Fruit fly (Drosophila melanogaster): ENCODE data around the gene Raf.
A peak's percentile ranks its signal among the peaks of the same experiment; 100 is the strongest.

Raf gene

dm6 chrX:2301613-2302522 is 6.6 kb downstream of the Raf start (continued):
- TF ChIP-seq unpg (GFP tag; optimal IDR thresholded peaks at IDR 0.05): peak; percentile 87
- TF ChIP-seq CG9817 (tag; optimal IDR thresholded peaks at IDR 0.05): peak; percentile 77
- TF ChIP-seq ssp (GFP tag; IDR thresholded peaks at IDR 0.05): peak; percentile 71
- TF ChIP-seq CG7963 (GFP tag; IDR thresholded peaks at IDR 0.05; ENCODE audit: partially characterized antibody): no peak
- TF ChIP-seq CG10543 (GFP tag; optimal IDR thresholded peaks at IDR 0.05): peak; percentile 50
- peak; percentile 77 for TF ChIP-seq Xbp1 (GFP tag; optimal IDR thresholded peaks at IDR 0.05)
- peak; percentile 85 for TF ChIP-seq repo (GFP tag; optimal IDR thresholded peaks at IDR 0.05)
- peak; percentile 54 for TF ChIP-seq Dip3 (GFP tag; optimal IDR thresholded peaks at IDR 0.05)
- TF ChIP-seq CG6654 (GFP tag; optimal IDR thresholded peaks at IDR 0.05): peak; percentile 73
- TF ChIP-seq luna (GFP tag; optimal IDR thresholded peaks at IDR 0.05): peak; percentile 52
- peak; percentile 56; the same call in 1 of the 2 replicates for TF ChIP-seq CG5953 (GFP tag; IDR thresholded peaks at IDR 0.05)
- peak; percentile 73 for TF ChIP-seq CG14014 (GFP tag; IDR thresholded peaks at IDR 0.05)
- TF ChIP-seq fu2 (GFP tag; optimal IDR thresholded peaks at IDR 0.05): peak; percentile 78
- TF ChIP-seq BEAF-32 (GFP tag; optimal IDR thresholded peaks at IDR 0.05): no peak
- TF ChIP-seq fru (optimal IDR thresholded peaks at IDR 0.05): no peak
- TF ChIP-seq CG10431 (GFP tag; optimal IDR thresholded peaks at IDR 0.05): peak; percentile 53
- peak; percentile 72 for TF ChIP-seq CG14050 (GFP tag; IDR thresholded peaks at IDR 0.05)
- no peak for TF ChIP-seq pfk (GFP tag; optimal IDR thresholded peaks at IDR 0.05)
- peak; percentile 77 for TF ChIP-seq H2.0 (GFP tag; IDR thresholded peaks at IDR 0.05)
- peak; percentile 62 for TF ChIP-seq CG10274 (GFP tag; optimal IDR thresholded peaks at IDR 0.05)
- peak; percentile 55 for TF ChIP-seq Bteb2 (GFP tag; optimal IDR thresholded peaks at IDR 0.05)
- peak; percentile 65; the same call in 1 of the 3 replicates for TF ChIP-seq otp (GFP tag; IDR thresholded peaks at IDR 0.05)
- peak; percentile 77 for TF ChIP-seq Dbx (GFP tag; IDR thresholded peaks at IDR 0.05)
- TF ChIP-seq sd (tag; optimal IDR thresholded peaks at IDR 0.05): peak; percentile 37
- peak; percentile 44 for TF ChIP-seq CG18011 (GFP tag; optimal IDR thresholded peaks at IDR 0.05)
- peak; percentile 71 for TF ChIP-seq slbo (GFP tag; IDR thresholded peaks at IDR 0.05)
- peak; percentile 90 for TF ChIP-seq nmo (GFP tag; optimal IDR thresholded peaks at IDR 0.05)
- no peak for TF ChIP-seq Doc3 (GFP tag; IDR thresholded peaks at IDR 0.05; ENCODE audit: partially characterized antibody)
- TF ChIP-seq pros (GFP tag; optimal IDR thresholded peaks at IDR 0.05): no peak
- peak; percentile 81 for TF ChIP-seq Mrtf (GFP tag; IDR thresholded peaks at IDR 0.05)
- TF ChIP-seq jigr1 (GFP tag; IDR thresholded peaks at IDR 0.05): peak; percentile 86
- TF ChIP-seq emc (GFP tag; optimal IDR thresholded peaks at IDR 0.05): peak; percentile 43
- no peak for TF ChIP-seq Tbp (GFP tag; optimal IDR thresholded peaks at IDR 0.05)
- TF ChIP-seq tgo (GFP tag; IDR thresholded peaks at IDR 0.05): peak; percentile 82; the same call in 2 of the 3 replicates
- TF ChIP-seq pho (GFP tag; optimal IDR thresholded peaks at IDR 0.05): peak; percentile 78
- TF ChIP-seq CG7786 (GFP tag; optimal IDR thresholded peaks at IDR 0.05): peak; percentile 82
- no peak for TF ChIP-seq CG2129 (GFP tag; IDR thresholded peaks at IDR 0.05; ENCODE audit: partially characterized antibody)
- peak; percentile 69 for TF ChIP-seq Hr3 (GFP tag; optimal IDR thresholded peaks at IDR 0.05)
- no peak for TF ChIP-seq Dip2 (GFP tag; IDR thresholded peaks at IDR 0.05)
- TF ChIP-seq gcm (GFP tag; optimal IDR thresholded peaks at IDR 0.05): peak; percentile 76
- peak; percentile 76 for TF ChIP-seq Gug (GFP tag; IDR thresholded peaks at IDR 0.05)
- TF ChIP-seq gt (GFP tag; IDR thresholded peaks at IDR 0.05): peak; percentile 74
- TF ChIP-seq CG8089 (GFP tag; optimal IDR thresholded peaks at IDR 0.05): peak; percentile 82
- no peak for TF ChIP-seq ftz-f1 (GFP tag; optimal IDR thresholded peaks at IDR 0.05)
- TF ChIP-seq CG13775 (GFP tag; optimal IDR thresholded peaks at IDR 0.05): peak; percentile 79
- TF ChIP-seq gfzf (GFP tag; optimal IDR thresholded peaks at IDR 0.05): no peak
- no peak for TF ChIP-seq D (optimal IDR thresholded peaks at IDR 0.05)
- peak; percentile 85 for TF ChIP-seq D (GFP tag; optimal IDR thresholded peaks at IDR 0.05)
- TF ChIP-seq gro (GFP tag; optimal IDR thresholded peaks at IDR 0.05): peak; percentile 45
- TF ChIP-seq CG34376 (GFP tag; optimal IDR thresholded peaks at IDR 0.05): peak; percentile 4
